Worm (Caenorhabditis elegans): Measurements from ENCODE around the gene clp-6.
A peak's percentile ranks its signal among the peaks of the same experiment; 100 is the strongest.
"Not testable (repeated sequence)": the region's sequence is repeated elsewhere in the genome, so short reads cannot be mapped to it uniquely, and the experiment has no call there.

clp-6 gene

ce11 chrIV:1455006-1455405 is 20.2 kb upstream of the clp-6 start:
- peak; percentile 20; the same call in 1 of the 2 replicates for TF ChIP-seq dox-1 (GFP tag; IDR thresholded peaks at IDR 0.05)
- TF ChIP-seq nhr-80 (tag; optimal IDR thresholded peaks at IDR 0.05), result peak; percentile 69
- peak; percentile 34 for TF ChIP-seq tbp1 (GFP tag; optimal IDR thresholded peaks at IDR 0.05)
- TF ChIP-seq mcd-1 (GFP tag; IDR thresholded peaks at IDR 0.05), result 0 out of 2 replicates have a peak, but pooled peaks have one; percentile 14
- no peak for TF ChIP-seq B0336.3 (GFP tag; IDR thresholded peaks at IDR 0.05)

DNA sequence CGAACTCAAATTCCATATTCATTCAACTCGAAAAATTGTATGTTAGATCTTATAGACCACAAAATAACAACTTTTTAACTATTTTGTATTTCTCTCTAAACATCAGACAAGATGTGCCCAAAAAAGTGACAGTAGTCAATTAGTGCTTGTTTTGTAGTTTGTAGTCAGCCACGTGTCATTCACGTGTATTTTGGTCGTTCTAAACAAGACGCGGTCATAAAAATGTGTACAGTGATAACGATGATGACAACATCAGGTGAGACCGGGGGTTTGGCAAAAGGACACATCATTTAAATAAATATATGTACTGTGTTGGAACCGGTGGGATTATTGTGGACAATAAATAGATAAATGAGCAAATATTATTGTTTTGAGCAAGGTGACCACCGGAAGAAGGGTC is 19.4 kb upstream of the clp-6 start:
- TF ChIP-seq hmg-1.2 (GFP tag; IDR thresholded peaks at IDR 0.05) (peak; percentile 5; the same call in 1 of the 2 replicates), B0336.3 (GFP tag; IDR thresholded peaks at IDR 0.05) (0 out of 2 replicates have a peak, but pooled peaks have one; percentile 15), cebp-1 (GFP tag; IDR thresholded peaks at IDR 0.05) (no peak), cebp-1 (tag; optimal IDR thresholded peaks at IDR 0.05) (peak; percentile 24), Y95B8A.8 (GFP tag; IDR thresholded peaks at IDR 0.05) (0 out of 2 replicates have a peak, but pooled peaks have one; percentile 22), ztf-26 (tag; optimal IDR thresholded peaks at IDR 0.05) (peak; percentile 2), atf-7 (tag; optimal IDR thresholded peaks at IDR 0.05) (peak; percentile 67), somi-1 (GFP tag; optimal IDR thresholded peaks at IDR 0.05) (peak; percentile 5), tbp1 (GFP tag; optimal IDR thresholded peaks at IDR 0.05) (peak; percentile 39), madf-6 (GFP tag; IDR thresholded peaks at IDR 0.05) (no peak), nhr-80 (tag; optimal IDR thresholded peaks at IDR 0.05) (peak; percentile 65), Y53F4B.3 (GFP tag; IDR thresholded peaks at IDR 0.05) (no peak), let-607 (tag; optimal IDR thresholded peaks at IDR 0.05) (peak in 1 of 2 experiments; percentile 56), sea-2 (GFP tag; IDR thresholded peaks at IDR 0.05) (no peak), lin-40 (tag; optimal IDR thresholded peaks at IDR 0.05) (peak; percentile 33)

DNA sequence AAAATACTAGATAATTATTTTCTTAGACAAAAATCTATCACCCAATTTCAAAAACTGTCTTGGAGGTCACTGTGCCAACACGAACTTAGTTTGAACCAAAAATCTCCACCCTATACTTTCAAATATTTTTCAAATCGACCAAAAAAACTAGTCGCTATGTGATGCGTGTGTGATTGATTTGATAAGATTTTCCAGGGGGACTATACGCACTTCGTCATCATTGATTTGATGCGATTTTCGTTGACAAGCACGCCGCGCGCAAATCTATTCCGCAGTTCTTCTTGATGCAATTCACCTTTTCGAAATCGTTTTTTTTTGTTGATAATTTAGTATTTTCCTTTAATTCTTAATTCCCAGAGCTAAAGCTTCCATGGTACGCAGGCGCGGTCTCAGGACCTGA is 18.6 kb upstream of the clp-6 start:
- TF ChIP-seq let-526 (GFP tag; IDR thresholded peaks at IDR 0.05), result no peak
- no peak for TF ChIP-seq rcor-1 (GFP tag; IDR thresholded peaks at IDR 0.05)
- TF ChIP-seq mcd-1 (GFP tag; IDR thresholded peaks at IDR 0.05), result no peak
- no peak for TF ChIP-seq K11D2.4 (GFP tag; IDR thresholded peaks at IDR 0.05)
- no peak for TF ChIP-seq mxl-1 (tag; optimal IDR thresholded peaks at IDR 0.05)
- no peak for TF ChIP-seq egl-18 (GFP tag; IDR thresholded peaks at IDR 0.05)
- no peak for TF ChIP-seq Y79H2A.3 (GFP tag; conservative IDR thresholded peaks at IDR 0.05)
- TF ChIP-seq F52B5.7 (tag; optimal IDR thresholded peaks at IDR 0.05), result no peak
- no peak for TF ChIP-seq attf-5 (GFP tag; optimal IDR thresholded peaks at IDR 0.05)
- no peak for TF ChIP-seq hmg-1.2 (GFP tag; IDR thresholded peaks at IDR 0.05)
- no peak for TF ChIP-seq attf-3 (GFP tag; conservative IDR thresholded peaks at IDR 0.05)

DNA sequence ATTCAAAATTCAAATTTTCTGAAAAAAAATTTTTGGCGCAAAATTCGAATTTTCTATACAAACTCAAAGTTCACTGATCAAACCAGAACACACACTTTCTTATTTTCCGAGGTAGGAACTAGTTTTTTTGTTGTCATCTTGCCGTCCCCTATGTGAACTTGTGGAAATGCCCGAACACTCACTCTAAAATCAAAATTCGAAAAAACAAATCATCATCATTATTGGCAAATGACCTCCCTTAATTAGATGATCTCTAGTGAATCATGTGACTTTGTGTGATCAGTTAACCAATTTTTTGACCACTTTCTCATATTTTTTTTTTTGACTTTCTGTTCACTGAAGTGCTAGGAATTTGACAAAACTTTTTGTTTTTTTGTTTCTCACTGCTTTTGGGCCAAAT is 17.6 kb upstream of the clp-6 start:
- TF ChIP-seq T07F8.4 (tag; optimal IDR thresholded peaks at IDR 0.05) (no peak), ztf-26 (tag; optimal IDR thresholded peaks at IDR 0.05) (peak; percentile 12)

ce11 chrIV:1448528-1448927 is 13.7 kb upstream of the clp-6 start:
- peak; percentile 79 for TF ChIP-seq lin-26 (GFP tag; IDR thresholded peaks at IDR 0.05)
- not testable (repeated sequence) for TF ChIP-seq rpc-1 (optimal IDR thresholded peaks at IDR 0.05)
- TF ChIP-seq rpc-1 (tag; optimal IDR thresholded peaks at IDR 0.05), result peak; percentile 21
- TF ChIP-seq mcd-1 (GFP tag; IDR thresholded peaks at IDR 0.05), result peak; percentile 27; the same call in 1 of the 2 replicates
- TF ChIP-seq egl-44 (GFP tag; IDR thresholded peaks at IDR 0.05), result peak; percentile 69
- 0 out of 2 replicates have a peak, but pooled peaks have one; percentile 31 for TF ChIP-seq pbrm-1 (GFP tag; IDR thresholded peaks at IDR 0.05)
- TF ChIP-seq hmg-1.2 (GFP tag; IDR thresholded peaks at IDR 0.05), result peak; percentile 29; the same call in 1 of the 2 replicates
- TF ChIP-seq madf-6 (GFP tag; IDR thresholded peaks at IDR 0.05), result peak; percentile 42; the same call in 1 of the 2 replicates
